Worm (Caenorhabditis elegans) whole organism, midembryonic: ENCODE measurements around the gene cima-1.

Experiments used
- T22C8.4 ChIP-seq: fragments of 200-800 bp; sonication (Bioruptor generic); IDR thresholded peaks from 2 replicates; pipeline ENCODE4 v1.3.6; 2022; ENCODE audit warnings: missing genetic modification characterization, missing compliant biosample characterization
- cog-1 ChIP-seq: sonication (generic microtip); optimal IDR thresholded peaks from 2 replicates; lab custom pipeline; 2016; ENCODE audit warnings: missing genetic modification characterization, missing compliant biosample characterization
- ztf-23 ChIP-seq: fragments of 200-800 bp; sonication (Bioruptor generic); IDR thresholded peaks from 2 replicates; pipeline ENCODE4 v1.3.6; 2022; ENCODE audit warnings: missing genetic modification reagents, missing genetic modification characterization, missing compliant biosample characterization

- TF ChIP-seq ztf-23 (GFP tag; lab: Robert Waterston, UW) (no peak), cog-1 (tag; lab: Kevin White, UChicago) (no peak), T22C8.4 (GFP tag; lab: Robert Waterston, UW) (no peak)
Observed at ce11 chrIV:7661569-7661968, 10.3 kb downstream of the cima-1 start.
